Fruit fly (Drosophila melanogaster): ENCODE data around the gene CtIP.

Gene CtIP

DNA sequence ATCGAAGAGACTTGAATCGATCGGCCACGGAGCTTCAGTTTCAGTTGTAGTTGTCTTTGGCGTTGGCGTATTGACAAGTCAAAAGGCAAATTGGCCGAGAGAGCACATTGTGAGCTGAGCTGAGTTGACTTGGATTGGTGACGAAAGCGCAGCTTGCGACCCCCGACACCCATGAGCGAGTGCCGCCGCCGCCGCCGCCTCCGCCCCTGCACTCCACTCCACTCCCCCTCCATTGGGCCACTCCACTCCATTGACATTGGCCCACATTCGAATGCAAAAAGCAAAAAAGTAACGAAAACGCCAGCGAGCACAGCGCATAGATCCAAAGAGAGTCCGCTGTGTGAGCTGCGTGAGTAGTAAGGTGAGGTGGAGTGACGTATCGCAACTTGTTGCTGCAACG lies 38.3 kb upstream of the CtIP start (continued):
- TF ChIP-seq CG10274 (GFP tag; optimal IDR thresholded peaks at IDR 0.05) (no peak), bcd (GFP tag; optimal IDR thresholded peaks at IDR 0.05) (no peak), CG10209 (GFP tag; optimal IDR thresholded peaks at IDR 0.05) (no peak), Nf-YA (GFP tag; IDR thresholded peaks at IDR 0.05) (peak; percentile 21; the same call in 1 of the 2 replicates), Fer1 (GFP tag; optimal IDR thresholded peaks at IDR 0.05) (no peak), CG1024 (GFP tag; IDR thresholded peaks at IDR 0.05) (no peak), CG9876 (GFP tag; optimal IDR thresholded peaks at IDR 0.05) (no peak), odd (GFP tag; optimal IDR thresholded peaks at IDR 0.05) (no peak), Drgx (GFP tag; IDR thresholded peaks at IDR 0.05) (no peak), CG18262 (tag; optimal IDR thresholded peaks at IDR 0.05) (no peak), Ssrp (tag; optimal IDR thresholded peaks at IDR 0.05) (no peak), HmgZ (tag; optimal IDR thresholded peaks at IDR 0.05) (no peak), twi (tag; optimal IDR thresholded peaks at IDR 0.05) (no peak), CG18764 (GFP tag; optimal IDR thresholded peaks at IDR 0.05) (no peak), CG14710 (tag; optimal IDR thresholded peaks at IDR 0.05) (no peak), unc-4 (GFP tag; IDR thresholded peaks at IDR 0.05; ENCODE audit: partially characterized antibody) (peak; percentile 35; the same call in 1 of the 2 replicates), Six4 (GFP tag; optimal IDR thresholded peaks at IDR 0.05) (no peak), lmd (GFP tag; IDR thresholded peaks at IDR 0.05) (no peak), Trl (optimal IDR thresholded peaks at IDR 0.05) (peak in 1 of 2 experiments; percentile 18), Trl (GFP tag; optimal IDR thresholded peaks at IDR 0.05) (no peak), CG4424 (GFP tag; optimal IDR thresholded peaks at IDR 0.05) (no peak), crp (GFP tag; optimal IDR thresholded peaks at IDR 0.05) (no peak), CG11456 (GFP tag; IDR thresholded peaks at IDR 0.05) (no peak), CG8089 (GFP tag; optimal IDR thresholded peaks at IDR 0.05) (no peak), Lhr (GFP tag; optimal IDR thresholded peaks at IDR 0.05) (no peak), Ets65A (GFP tag) (no peak), sug (tag; optimal IDR thresholded peaks at IDR 0.05) (no peak), nmo (GFP tag; optimal IDR thresholded peaks at IDR 0.05) (no peak), CG18011 (GFP tag; optimal IDR thresholded peaks at IDR 0.05) (no peak), bigmax (GFP tag; optimal IDR thresholded peaks at IDR 0.05) (no peak), al (GFP tag; IDR thresholded peaks at IDR 0.05) (no peak), maf-S (GFP tag; optimal IDR thresholded peaks at IDR 0.05) (no peak), CG5180 (GFP tag; optimal IDR thresholded peaks at IDR 0.05) (no peak), tio (GFP tag; optimal IDR thresholded peaks at IDR 0.05) (no peak), kay (GFP tag; optimal IDR thresholded peaks at IDR 0.05) (no peak), ind (GFP tag; optimal IDR thresholded peaks at IDR 0.05) (no peak), Dad (GFP tag; optimal IDR thresholded peaks at IDR 0.05) (no peak), vnd (GFP tag; IDR thresholded peaks at IDR 0.05; ENCODE audit: partially characterized antibody) (no peak), Ravus (GFP tag; IDR thresholded peaks at IDR 0.05) (no peak), Mes4 (GFP tag; optimal IDR thresholded peaks at IDR 0.05) (no peak), CG12155 (GFP tag; optimal IDR thresholded peaks at IDR 0.05) (no peak), CG15269 (tag; optimal IDR thresholded peaks at IDR 0.05) (peak; percentile 1), CG18476 (GFP tag; optimal IDR thresholded peaks at IDR 0.05) (no peak), CG31441 (GFP tag; IDR thresholded peaks at IDR 0.05) (no peak), Hr51 (GFP tag; optimal IDR thresholded peaks at IDR 0.05) (no peak), Opbp (GFP tag; IDR thresholded peaks at IDR 0.05; ENCODE audit: partially characterized antibody) (0 out of 3 replicates have a peak, but pooled peaks have one; percentile 22), tup (GFP tag; optimal IDR thresholded peaks at IDR 0.05) (no peak), CG12942 (GFP tag; optimal IDR thresholded peaks at IDR 0.05) (no peak), bab2 (GFP tag; optimal IDR thresholded peaks at IDR 0.05) (no peak), slp2 (GFP tag; optimal IDR thresholded peaks at IDR 0.05) (no peak), klu (GFP tag; IDR thresholded peaks at IDR 0.05) (no peak), dm (GFP tag; optimal IDR thresholded peaks at IDR 0.05) (no peak)
